Worm (Caenorhabditis elegans) whole organism, mixed stage, embryonic: ENCODE data around the gene F13A2.1.
A peak's percentile ranks its signal among the peaks of the same experiment; 100 is the strongest.

Source experiments
- M03D4.4 ChIP-seq: sonication (generic microtip); optimal IDR thresholded peaks from 2 replicates; lab custom pipeline; 2017; ENCODE audit warnings: mild to moderate bottlenecking, missing genetic modification characterization, missing compliant biosample characterization
- bed-3 ChIP-seq: fragments of 200-800 bp; sonication (Bioruptor generic); optimal IDR thresholded peaks from 3 replicates; lab custom pipeline; 2018; ENCODE audit warnings: mild to moderate bottlenecking, missing genetic modification characterization, moderate library complexity, missing compliant biosample characterization
- blmp-1 ChIP-seq: fragments of 150-350 bp; optimal IDR thresholded peaks from 2 replicates; lab custom pipeline; 2014; ENCODE audit warnings: missing biosample characterization, missing genetic modification characterization
- ceh-39 ChIP-seq: fragments of 150-350 bp; optimal IDR thresholded peaks from 2 replicates; lab custom pipeline; 2014; ENCODE audit warnings: missing biosample characterization, missing genetic modification characterization
- ceh-43 ChIP-seq: fragments of 200-800 bp; sonication (Bioruptor generic); optimal IDR thresholded peaks from 2 replicates; lab custom pipeline; 2018; ENCODE audit warnings: mild to moderate bottlenecking, missing genetic modification characterization, moderate library complexity, missing compliant biosample characterization
- ceh-83 ChIP-seq: fragments of 200-800 bp; sonication (Bioruptor generic); optimal IDR thresholded peaks from 2 replicates; lab custom pipeline; 2018; ENCODE audit warnings: mild to moderate bottlenecking, missing genetic modification characterization, missing compliant biosample characterization
- ces-1 ChIP-seq: fragments of 150-350 bp; optimal IDR thresholded peaks from 2 replicates; lab custom pipeline; 2014; ENCODE audit warnings: missing biosample characterization, missing genetic modification reagents, missing genetic modification characterization
- cnd-1 ChIP-seq: fragments of 200-800 bp; sonication (Bioruptor generic); optimal IDR thresholded peaks from 2 replicates; lab custom pipeline; 2018; ENCODE audit warnings: mild to moderate bottlenecking, missing genetic modification characterization, missing compliant biosample characterization
- drap-1 ChIP-seq: fragments of 200-800 bp; sonication (Bioruptor generic); optimal IDR thresholded peaks from 3 replicates; lab custom pipeline; 2018; ENCODE audit warnings: mild to moderate bottlenecking, missing genetic modification characterization, missing compliant biosample characterization
- elt-1 ChIP-seq: sonication (generic microtip); optimal IDR thresholded peaks from 2 replicates; lab custom pipeline; 2017; ENCODE audit warnings: missing genetic modification characterization, mild to moderate bottlenecking, missing compliant biosample characterization, antibody characterized with exemption, moderate library complexity, borderline replicate concordance; ENCODE audit not compliant: insufficient read depth
- elt-3 ChIP-seq: fragments of 150-350 bp; optimal IDR thresholded peaks from 2 replicates; lab custom pipeline; 2014; ENCODE audit warnings: missing biosample characterization, missing genetic modification characterization
- ham-2 ChIP-seq: fragments of 200-800 bp; sonication (Bioruptor generic); optimal IDR thresholded peaks from 2 replicates; lab custom pipeline; 2018; ENCODE audit warnings: mild to moderate bottlenecking, missing genetic modification characterization, missing compliant biosample characterization
- hlh-1 ChIP-seq: fragments of 150-350 bp; optimal IDR thresholded peaks from 2 replicates; lab custom pipeline; 2014; ENCODE audit warnings: missing biosample characterization, missing genetic modification reagents, missing genetic modification characterization
- lin-32 ChIP-seq: fragments of 200-800 bp; sonication (Bioruptor generic); optimal IDR thresholded peaks from 2 replicates; lab custom pipeline; 2018; ENCODE audit warnings: mild to moderate bottlenecking, missing genetic modification characterization, missing compliant biosample characterization
- lsy-2 ChIP-seq: fragments of 150-350 bp; optimal IDR thresholded peaks from 2 replicates; lab custom pipeline; 2014; ENCODE audit warnings: missing biosample characterization, missing genetic modification characterization
- mab-5 ChIP-seq: fragments of 150-350 bp; optimal IDR thresholded peaks from 2 replicates; lab custom pipeline; 2014; ENCODE audit warnings: missing biosample characterization, missing genetic modification characterization
- mep-1 ChIP-seq: fragments of 150-350 bp; optimal IDR thresholded peaks from 2 replicates; lab custom pipeline; 2017; ENCODE audit warnings: missing biosample characterization, missing genetic modification reagents, missing genetic modification characterization, inconsistent platforms
- mls-2 ChIP-seq: sonication (generic microtip); optimal IDR thresholded peaks from 2 replicates; lab custom pipeline; 2016; ENCODE audit warnings: mild to moderate bottlenecking, missing genetic modification characterization, moderate library complexity, missing compliant biosample characterization
- nhr-12 ChIP-seq: fragments of 150-350 bp; optimal IDR thresholded peaks from 2 replicates; lab custom pipeline; 2014; ENCODE audit warnings: missing biosample characterization, missing genetic modification characterization
- nhr-2 ChIP-seq: fragments of 150-350 bp; optimal IDR thresholded peaks from 2 replicates; lab custom pipeline; 2014; ENCODE audit warnings: missing biosample characterization, missing genetic modification characterization
- nhr-28 ChIP-seq: fragments of 150-350 bp; optimal IDR thresholded peaks from 2 replicates; lab custom pipeline; 2014; ENCODE audit warnings: missing biosample characterization, missing genetic modification characterization
- pha-4 ChIP-seq: fragments of 150-350 bp; optimal IDR thresholded peaks from 2 replicates; lab custom pipeline; 2018; ENCODE audit warnings: missing biosample characterization, missing genetic modification reagents, missing genetic modification characterization
- sem-2 ChIP-seq: fragments of 200-800 bp; sonication (Bioruptor generic); optimal IDR thresholded peaks from 2 replicates; lab custom pipeline; 2018; ENCODE audit warnings: mild to moderate bottlenecking, missing genetic modification characterization, missing compliant biosample characterization
- snpc-4 ChIP-seq: fragments of 150-350 bp; optimal IDR thresholded peaks from 2 replicates; lab custom pipeline; 2014; ENCODE audit warnings: missing biosample characterization, missing genetic modification characterization
- sptf-1 ChIP-seq: sonication (generic microtip); optimal IDR thresholded peaks from 2 replicates; lab custom pipeline; 2017; ENCODE audit warnings: mild to moderate bottlenecking, missing genetic modification characterization, moderate library complexity, missing compliant biosample characterization
- unc-39 ChIP-seq: fragments of 150-350 bp; optimal IDR thresholded peaks from 2 replicates; lab custom pipeline; 2014; ENCODE audit warnings: missing biosample characterization, missing genetic modification characterization
- unc-62 ChIP-seq: fragments of 150-350 bp; optimal IDR thresholded peaks from 2 replicates; lab custom pipeline; 2014; ENCODE audit warnings: missing biosample characterization, missing genetic modification reagents, missing genetic modification characterization
- zip-8 ChIP-seq: fragments of 150-350 bp; optimal IDR thresholded peaks from 2 replicates; lab custom pipeline; 2014; ENCODE audit warnings: missing biosample characterization, missing genetic modification characterization

The F13A2.1 gene

ce11 chrV:4373656-4374055 is 8.5 kb downstream of the F13A2.1 start:
- no peak for TF ChIP-seq ham-2 (GFP tag; lab: Kevin White, UChicago)
- no peak for TF ChIP-seq hlh-1 (tag; lab: Kevin White, UChicago)
- no peak for TF ChIP-seq elt-1 (tag; lab: Kevin White, UChicago)
- no peak for TF ChIP-seq lin-32 (GFP tag; lab: Kevin White, UChicago)
- TF ChIP-seq sem-2: no peak
- TF ChIP-seq elt-3: no peak
- TF ChIP-seq bed-3 (GFP tag; lab: Kevin White, UChicago): no peak
- TF ChIP-seq sptf-1: no peak
- no peak for TF ChIP-seq cnd-1 (tag; lab: Kevin White, UChicago)
- TF ChIP-seq nhr-28 (tag; lab: Kevin White, UChicago): no peak
- TF ChIP-seq unc-62 (GFP tag; lab: Kevin White, UChicago): no peak
- no peak for TF ChIP-seq mab-5
- no peak for TF ChIP-seq nhr-12 (tag; lab: Kevin White, UChicago)
- TF ChIP-seq blmp-1 (tag; lab: Kevin White, UChicago): no peak
- TF ChIP-seq zip-8 (tag; lab: Kevin White, UChicago): no peak
- TF ChIP-seq mls-2 (tag; lab: Kevin White, UChicago): no peak

- TF ChIP-seq ceh-83 (GFP tag; lab: Kevin White, UChicago): no peak
- no peak for TF ChIP-seq ceh-43 (GFP tag; lab: Kevin White, UChicago)
Observed at ce11 chrV:4372986-4373385, 9.2 kb downstream of the F13A2.1 start.

ce11 chrV:4371309-4371933 is 10.8 kb downstream of the F13A2.1 start, which contains the start of the genes gmpr-1 and fipp-1:
Gene gmpr-1, minus strand, starts transcription at chrV:4371383.
Gene fipp-1, plus strand, starts transcription at chrV:4371807.
- no peak for TF ChIP-seq hlh-1 (tag; lab: Kevin White, UChicago)
- peak; percentile 15 for TF ChIP-seq lsy-2 (tag; lab: Kevin White, UChicago)
- peak; percentile 46 for TF ChIP-seq ces-1 (GFP tag; lab: Kevin White, UChicago)
- TF ChIP-seq pha-4 (tag; lab: Kevin White, UChicago): peak; percentile 42
- peak; percentile 0 for TF ChIP-seq zip-8 (tag; lab: Kevin White, UChicago)
- TF ChIP-seq mep-1 (tag; lab: Kevin White, UChicago): peak; percentile 54
- no peak for TF ChIP-seq unc-62 (GFP tag; lab: Kevin White, UChicago)

ce11 chrV:4370515-4370914 is 11.7 kb downstream of the F13A2.1 start:
- TF ChIP-seq snpc-4 (tag; lab: Kevin White, UChicago) (no peak), hlh-1 (tag; lab: Kevin White, UChicago) (no peak), mep-1 (tag; lab: Kevin White, UChicago) (no peak), sptf-1 (no peak), drap-1 (GFP tag; lab: Kevin White, UChicago) (no peak)

- TF ChIP-seq nhr-2 (tag; lab: Kevin White, UChicago) (no peak), snpc-4 (tag; lab: Kevin White, UChicago) (no peak), elt-1 (tag; lab: Kevin White, UChicago) (no peak), sptf-1 (no peak), cnd-1 (tag; lab: Kevin White, UChicago) (no peak), M03D4.4 (tag; lab: Kevin White, UChicago) (no peak), ceh-83 (GFP tag; lab: Kevin White, UChicago) (no peak), mls-2 (tag; lab: Kevin White, UChicago) (no peak), hlh-1 (tag; lab: Kevin White, UChicago) (no peak), sem-2 (no peak), ceh-39 (tag; lab: Kevin White, UChicago) (no peak), nhr-12 (tag; lab: Kevin White, UChicago) (no peak), elt-3 (no peak), nhr-28 (tag; lab: Kevin White, UChicago) (no peak), ces-1 (GFP tag; lab: Kevin White, UChicago) (no peak), ham-2 (GFP tag; lab: Kevin White, UChicago) (no peak), lin-32 (GFP tag; lab: Kevin White, UChicago) (no peak), unc-39 (tag; lab: Kevin White, UChicago) (no peak)
Observed at ce11 chrV:4366440-4366839, 15.8 kb downstream of the F13A2.1 start, which contains the start of gene F32D1.11. Gene F32D1.11, minus strand, starts transcription at chrV:4366540.
